Worm (Caenorhabditis elegans) whole organism, late embryonic: ENCODE measurements around the gene grd-8.

ENCODE experiments used
- ahr-1 ChIP-seq: sonication (generic microtip); optimal IDR thresholded peaks from 2 replicates; lab custom pipeline; 2016; ENCODE audit warnings: missing genetic modification characterization, missing compliant biosample characterization
- ceh-2 ChIP-seq: sonication (generic microtip); optimal IDR thresholded peaks from 2 replicates; lab custom pipeline; 2016; ENCODE audit warnings: missing genotype, missing genetic modification characterization, missing compliant biosample characterization
- ceh-34 ChIP-seq: sonication (generic microtip); optimal IDR thresholded peaks from 2 replicates; lab custom pipeline; 2016; ENCODE audit warnings: mild to moderate bottlenecking, missing genetic modification characterization, missing compliant biosample characterization
- ceh-45 ChIP-seq: fragments of 200-800 bp; sonication (Bioruptor generic); IDR thresholded peaks from 2 replicates; pipeline ENCODE4 v1.3.6; 2022; ENCODE audit warnings: missing genetic modification reagents, missing genetic modification characterization, missing compliant biosample characterization
- elt-4 ChIP-seq: sonication (generic microtip); optimal IDR thresholded peaks from 2 replicates; lab custom pipeline; 2016; ENCODE audit warnings: missing genetic modification characterization, missing compliant biosample characterization
- fkh-6 ChIP-seq: sonication (generic microtip); optimal IDR thresholded peaks from 2 replicates; lab custom pipeline; 2016; ENCODE audit warnings: missing genetic modification characterization, missing compliant biosample characterization
- npax-4 ChIP-seq: sonication (generic microtip); optimal IDR thresholded peaks from 2 replicates; lab custom pipeline; 2016; ENCODE audit warnings: missing genetic modification characterization, missing compliant biosample characterization
- ref-2 ChIP-seq: sonication (generic microtip); optimal IDR thresholded peaks from 2 replicates; lab custom pipeline; 2016; ENCODE audit warnings: missing genetic modification characterization, missing compliant biosample characterization
- rnt-1 ChIP-seq: sonication (generic microtip); optimal IDR thresholded peaks from 2 replicates; lab custom pipeline; 2016; ENCODE audit warnings: missing genetic modification characterization, missing compliant biosample characterization
- syd-9 ChIP-seq: sonication (generic microtip); optimal IDR thresholded peaks from 2 replicates; lab custom pipeline; 2016; ENCODE audit warnings: mild to moderate bottlenecking, missing genetic modification characterization, moderate library complexity, missing compliant biosample characterization
- unc-42 ChIP-seq: sonication (generic microtip); optimal IDR thresholded peaks from 2 replicates; lab custom pipeline; 2016; ENCODE audit warnings: missing genotype, missing genetic modification characterization, missing compliant biosample characterization

- TF ChIP-seq ceh-2 (tag; lab: Kevin White, UChicago), result no peak
- no peak for TF ChIP-seq elt-4 (tag; lab: Kevin White, UChicago)
- no peak for TF ChIP-seq ref-2 (tag; lab: Kevin White, UChicago)
- no peak for TF ChIP-seq ceh-45
- no peak for TF ChIP-seq npax-4 (tag; lab: Kevin White, UChicago)
- no peak for TF ChIP-seq ceh-34 (tag; lab: Kevin White, UChicago)
- no peak for TF ChIP-seq ahr-1
- TF ChIP-seq fkh-6 (tag; lab: Kevin White, UChicago), result no peak
- no peak for TF ChIP-seq syd-9 (tag; lab: Kevin White, UChicago)
- TF ChIP-seq unc-42 (tag; lab: Kevin White, UChicago), result no peak
- no peak for TF ChIP-seq rnt-1 (tag; lab: Kevin White, UChicago)
Measured at ce11 chrV:7826917-7827316, 15.4 kb upstream of the grd-8 start, which contains the start of gene mig-6.
